Fruit fly (Drosophila melanogaster) whole organism, prepupa: ENCODE measurements around the gene sud1.

Source experiments
- CG11902 ChIP-seq: fragments of 200-800 bp; sonication (Bioruptor generic); optimal IDR thresholded peaks from 3 replicates; lab custom pipeline; 2016; ENCODE audit warnings: missing biosample characterization, missing genetic modification characterization
- CG16779 ChIP-seq: fragments of 200-800 bp; sonication (Bioruptor generic); optimal IDR thresholded peaks from 3 replicates; lab custom pipeline; 2017; ENCODE audit warnings: missing biosample characterization, mild to moderate bottlenecking, missing genetic modification characterization
- CG31627 ChIP-seq: fragments of 200-800 bp; sonication (Bioruptor generic); optimal IDR thresholded peaks from 3 replicates; lab custom pipeline; 2016; ENCODE audit warnings: missing biosample characterization, missing genetic modification characterization
- CG32006 ChIP-seq: fragments of 200-800 bp; sonication (Bioruptor generic); optimal IDR thresholded peaks from 3 replicates; lab custom pipeline; 2017; ENCODE audit warnings: missing biosample characterization, mild to moderate bottlenecking, missing genetic modification characterization
- CG3919 ChIP-seq: fragments of 200-800 bp; sonication (Bioruptor generic); optimal IDR thresholded peaks from 3 replicates; lab custom pipeline; 2016; ENCODE audit warnings: missing biosample characterization, missing genetic modification characterization
- CG4318 ChIP-seq: fragments of 200-800 bp; sonication (Bioruptor generic); optimal IDR thresholded peaks from 3 replicates; lab custom pipeline; 2017; ENCODE audit warnings: missing biosample characterization, mild to moderate bottlenecking, missing genetic modification characterization
- CG6163 ChIP-seq: fragments of 200-800 bp; sonication (Bioruptor generic); IDR thresholded peaks from 3 replicates; pipeline ENCODE4 v1.3.6; 2022; ENCODE audit warnings: missing biosample characterization, missing genetic modification characterization
- CG6792 ChIP-seq: fragments of 200-800 bp; sonication (Bioruptor generic); optimal IDR thresholded peaks from 3 replicates; lab custom pipeline; 2016; ENCODE audit warnings: missing biosample characterization, missing genetic modification characterization
- CG6808 ChIP-seq: fragments of 200-800 bp; sonication (Bioruptor generic); optimal IDR thresholded peaks from 3 replicates; lab custom pipeline; 2017; ENCODE audit warnings: missing biosample characterization, missing genetic modification characterization, mild to moderate bottlenecking, moderate library complexity, missing genetic modification reagents
- CG7368 ChIP-seq: fragments of 200-800 bp; sonication (Bioruptor generic); optimal IDR thresholded peaks from 3 replicates; lab custom pipeline; 2016; ENCODE audit warnings: missing biosample characterization, missing genetic modification characterization
- Eip78C ChIP-seq: fragments of 200-800 bp; sonication (Bioruptor generic); peaks from one replicate; lab custom pipeline; 2016; ENCODE audit warnings: missing biosample characterization, missing genetic modification characterization
- Eip93F ChIP-seq: fragments of 200-800 bp; sonication (Bioruptor generic); optimal IDR thresholded peaks from 2 replicates; lab custom pipeline; 2016; ENCODE audit warnings: missing biosample characterization, mild to moderate bottlenecking, missing genetic modification characterization
- Ets96B ChIP-seq: fragments of 200-800 bp; optimal IDR thresholded peaks from 2 replicates; lab custom pipeline; 2019; ENCODE audit warnings: missing biosample characterization, mild to moderate bottlenecking, missing genetic modification characterization, moderate library complexity
- OdsH ChIP-seq: fragments of 200-800 bp; sonication (Bioruptor generic); optimal IDR thresholded peaks from 3 replicates; lab custom pipeline; 2016; ENCODE audit warnings: missing biosample characterization, missing genetic modification characterization
- Sox14 ChIP-seq: fragments of 200-800 bp; sonication (Bioruptor generic); optimal IDR thresholded peaks from 3 replicates; lab custom pipeline; 2016; ENCODE audit warnings: missing biosample characterization, missing genetic modification characterization
- achi ChIP-seq: fragments of 200-800 bp; sonication (Bioruptor generic); optimal IDR thresholded peaks from 3 replicates; lab custom pipeline; 2016; ENCODE audit warnings: missing biosample characterization, missing genetic modification characterization
- acj6 ChIP-seq: fragments of 200-800 bp; sonication (Bioruptor generic); optimal IDR thresholded peaks from 3 replicates; lab custom pipeline; 2016; ENCODE audit warnings: missing biosample characterization, missing genetic modification characterization
- cyc ChIP-seq: fragments of 200-800 bp; sonication (Bioruptor generic); optimal IDR thresholded peaks from 3 replicates; lab custom pipeline; 2016; ENCODE audit warnings: missing biosample characterization, missing genetic modification characterization
- dac ChIP-seq: fragments of 200-800 bp; sonication (Bioruptor generic); optimal IDR thresholded peaks from 2 replicates; lab custom pipeline; 2017; ENCODE audit warnings: missing biosample characterization, mild to moderate bottlenecking, missing genetic modification characterization
- esn ChIP-seq: fragments of 200-800 bp; sonication (Bioruptor generic); optimal IDR thresholded peaks from 2 replicates; lab custom pipeline; 2016; ENCODE audit warnings: missing biosample characterization, mild to moderate bottlenecking, missing genetic modification characterization, moderate library complexity
- fd85E ChIP-seq: fragments of 200-800 bp; sonication (Bioruptor generic); optimal IDR thresholded peaks from 3 replicates; lab custom pipeline; 2016; ENCODE audit warnings: missing biosample characterization, missing genetic modification characterization
- net ChIP-seq: fragments of 200-800 bp; sonication (Bioruptor generic); optimal IDR thresholded peaks from 3 replicates; lab custom pipeline; 2016; ENCODE audit warnings: missing biosample characterization, missing genetic modification characterization
- salr ChIP-seq, 2 experiments: fragments of 200-800 bp; sonication (Bioruptor generic); optimal IDR thresholded peaks; 3 replicates each; lab custom pipeline; 2016 to 2018; ENCODE audit warnings: missing biosample characterization in 2 of 2, missing genetic modification characterization in 2 of 2, mild to moderate bottlenecking in 1 of 2
- spab ChIP-seq: fragments of 200-800 bp; sonication (Bioruptor generic); optimal IDR thresholded peaks from 2 replicates; lab custom pipeline; 2017; ENCODE audit warnings: missing biosample characterization, mild to moderate bottlenecking, missing genetic modification characterization, missing genetic modification reagents
- svp ChIP-seq: fragments of 200-800 bp; sonication (Bioruptor generic); peaks from one replicate; lab custom pipeline; 2016; ENCODE audit warnings: missing biosample characterization, missing genetic modification characterization
- topi ChIP-seq: fragments of 200-800 bp; sonication (Bioruptor generic); optimal IDR thresholded peaks from 3 replicates; lab custom pipeline; 2016; ENCODE audit warnings: missing biosample characterization, missing genetic modification characterization

The sud1 gene

DNA sequence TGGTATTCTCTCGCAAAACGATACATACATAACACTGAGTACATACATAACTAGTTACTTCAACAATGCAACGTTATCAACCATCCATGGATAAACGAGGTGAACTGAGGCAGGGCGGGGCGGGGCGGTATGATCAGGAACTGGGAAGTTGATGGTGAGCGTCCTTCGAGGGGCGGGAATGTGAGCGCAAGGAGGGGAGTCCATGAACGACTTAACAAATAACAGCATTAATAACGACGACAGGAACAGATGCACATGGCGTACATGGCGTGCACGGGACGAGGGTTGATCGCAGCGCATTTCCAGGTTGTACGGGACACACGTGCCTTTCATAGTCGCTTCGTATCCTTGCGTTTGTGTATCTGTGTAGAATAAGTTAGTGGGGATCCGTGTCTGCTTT, 49.7 kb downstream of the sud1 start:
- TF ChIP-seq CG31627 (no peak), fd85E (GFP tag; lab: Kevin White, UChicago) (no peak), CG11902 (GFP tag; lab: Kevin White, UChicago) (no peak), salr (GFP tag; optimal IDR thresholded peaks at IDR 0.05; lab: Kevin White, UChicago) (no peak), achi (GFP tag; lab: Kevin White, UChicago) (no peak), Ets96B (no peak), CG32006 (GFP tag; lab: Kevin White, UChicago) (no peak), spab (GFP tag; lab: Kevin White, UChicago) (no peak), Sox14 (GFP tag; lab: Kevin White, UChicago) (no peak), Eip93F (GFP tag; lab: Kevin White, UChicago) (no peak)

DNA sequence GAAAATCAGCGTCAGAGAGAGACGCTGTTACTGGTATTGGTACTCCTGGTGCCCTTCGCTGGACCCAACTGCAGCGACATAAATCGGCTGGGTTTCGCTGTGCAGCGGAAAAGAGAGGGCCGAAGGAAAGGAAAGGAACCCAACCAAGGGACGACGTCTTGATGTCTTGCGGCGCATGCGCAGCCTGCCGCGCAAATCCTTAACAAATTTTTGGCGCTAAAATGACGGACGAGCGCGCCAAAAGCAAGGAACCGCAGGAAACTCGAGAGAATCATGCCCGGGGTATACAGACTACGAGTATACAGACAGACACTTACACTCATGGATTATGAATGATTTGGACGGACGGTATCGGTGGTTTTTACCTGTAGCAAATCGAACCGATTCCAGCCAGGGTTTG, 50.7 kb downstream of the sud1 start:
- TF ChIP-seq CG16779 (tag; lab: Kevin White, UChicago) (no peak), net (GFP tag; lab: Kevin White, UChicago) (no peak), topi (GFP tag; lab: Kevin White, UChicago) (no peak), CG3919 (GFP tag; lab: Kevin White, UChicago) (no peak), svp (GFP tag; lab: Kevin White, UChicago) (no peak), CG6808 (no peak), esn (GFP tag; lab: Kevin White, UChicago) (no peak), acj6 (GFP tag; lab: Kevin White, UChicago) (no peak), OdsH (no peak), Eip78C (GFP tag; lab: Kevin White, UChicago) (no peak), cyc (GFP tag; lab: Kevin White, UChicago) (no peak), dac (GFP tag; lab: Kevin White, UChicago) (no peak), CG6792 (GFP tag; lab: Kevin White, UChicago) (no peak), CG4318 (GFP tag; lab: Kevin White, UChicago) (no peak), CG6163 (GFP tag; lab: Robert Waterston, UW) (no peak), CG7368 (GFP tag; lab: Kevin White, UChicago) (no peak), CG32006 (GFP tag; lab: Kevin White, UChicago) (no peak)
